Fruit fly (Drosophila melanogaster) whole organism: ENCODE measurements around the gene Cp7Fc.

Experiments used
- psq ChIP-seq: fragments of >200 bp; optimal IDR thresholded peaks from 2 replicates; lab custom pipeline; 2017
- usp ChIP-seq: fragments of >200 bp; optimal IDR thresholded peaks from 2 replicates; lab custom pipeline; 2017; ENCODE audit warnings: missing biosample characterization, missing genetic modification characterization, mixed read lengths

DNA sequence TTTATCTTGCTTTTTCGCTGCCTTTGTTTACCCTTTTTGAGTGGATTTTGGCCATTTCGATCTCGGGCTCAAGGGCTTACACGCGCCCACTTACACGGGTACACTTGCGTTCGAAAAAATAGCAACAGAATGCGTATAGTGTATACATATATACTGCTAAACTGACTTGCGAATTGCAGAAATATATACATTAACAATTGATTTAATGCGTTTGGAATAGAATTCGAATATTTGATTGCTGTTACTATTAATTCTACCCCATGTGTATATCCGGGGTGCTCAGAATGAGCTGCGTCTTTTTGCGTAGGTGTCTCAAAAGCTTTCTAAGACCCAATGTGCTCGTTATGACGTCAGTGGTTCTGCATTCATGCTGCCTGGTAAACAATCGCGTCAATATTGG, 16.6 kb downstream of the Cp7Fc start:
- no peak for TF ChIP-seq usp (GFP tag; lab: Kevin White, UChicago)
- TF ChIP-seq psq = no peak
